Fruit fly (Drosophila melanogaster) whole organism, adult: ENCODE results near the gene GATAe.

Experiments used
- CG11617 ChIP-seq: fragments of 200-800 bp; sonication (Bioruptor generic); optimal IDR thresholded peaks from 2 replicates; lab custom pipeline; 2017; ENCODE audit warnings: mild to moderate bottlenecking, missing biosample characterization, missing genetic modification reagents, missing genetic modification characterization
- CG12768 ChIP-seq: fragments of 200-800 bp; sonication (Bioruptor generic); optimal IDR thresholded peaks from 2 replicates; lab custom pipeline; 2017; ENCODE audit warnings: missing biosample characterization, missing genetic modification characterization, mild to moderate bottlenecking, moderate library complexity, missing genetic modification reagents
- CG14711 ChIP-seq: fragments of 200-800 bp; sonication (Bioruptor generic); optimal IDR thresholded peaks from 2 replicates; lab custom pipeline; 2018; ENCODE audit warnings: missing biosample characterization, mild to moderate bottlenecking, missing genetic modification characterization, moderate library complexity
- CG1620 ChIP-seq: fragments of 200-800 bp; sonication (Bioruptor generic); optimal IDR thresholded peaks from 2 replicates; lab custom pipeline; 2016; ENCODE audit warnings: missing biosample characterization, missing genetic modification characterization
- CG33017 ChIP-seq: fragments of 200-800 bp; sonication (Bioruptor generic); optimal IDR thresholded peaks from 2 replicates; lab custom pipeline; 2018; ENCODE audit warnings: missing biosample characterization, mild to moderate bottlenecking, missing genetic modification characterization, moderate library complexity
- CG5204 ChIP-seq: fragments of 200-800 bp; sonication (Bioruptor generic); optimal IDR thresholded peaks from 2 replicates; lab custom pipeline; 2016; ENCODE audit warnings: missing biosample characterization, missing genetic modification characterization
- CG7045 ChIP-seq: fragments of 200-800 bp; sonication (Bioruptor generic); optimal IDR thresholded peaks from 2 replicates; lab custom pipeline; 2017; ENCODE audit warnings: missing biosample characterization, mild to moderate bottlenecking, missing genetic modification characterization
- CG7101 ChIP-seq: fragments of 200-800 bp; sonication (Bioruptor generic); optimal IDR thresholded peaks from 2 replicates; lab custom pipeline; 2018; ENCODE audit warnings: missing biosample characterization, mild to moderate bottlenecking, missing genetic modification characterization, moderate library complexity
- Clk ChIP-seq: fragments of 200-800 bp; sonication (Bioruptor generic); optimal IDR thresholded peaks from 2 replicates; lab custom pipeline; 2017; ENCODE audit warnings: missing biosample characterization, missing genetic modification characterization
- Crg-1 ChIP-seq: fragments of 200-800 bp; sonication (Bioruptor generic); optimal IDR thresholded peaks from 2 replicates; lab custom pipeline; 2016; ENCODE audit warnings: missing biosample characterization, missing genetic modification characterization
- Hr96 ChIP-seq: fragments of 200-800 bp; sonication (Bioruptor generic); optimal IDR thresholded peaks from 2 replicates; lab custom pipeline; 2016; ENCODE audit warnings: missing biosample characterization, missing genetic modification characterization
- Mnt ChIP-seq: fragments of 200-800 bp; sonication (Bioruptor generic); optimal IDR thresholded peaks from 2 replicates; lab custom pipeline; 2016; ENCODE audit warnings: missing biosample characterization, mild to moderate bottlenecking, missing genetic modification characterization
- bab1 ChIP-seq: fragments of 200-800 bp; sonication (Bioruptor generic); optimal IDR thresholded peaks from 3 replicates; lab custom pipeline; 2019; ENCODE audit warnings: missing biosample characterization, mild to moderate bottlenecking, missing genetic modification characterization, moderate library complexity
- cic ChIP-seq: fragments of 200-800 bp; sonication (Bioruptor generic); optimal IDR thresholded peaks from 2 replicates; lab custom pipeline; 2017; ENCODE audit warnings: missing biosample characterization, mild to moderate bottlenecking, missing genetic modification characterization, moderate library complexity
- cnc ChIP-seq, 2 experiments: fragments of >200 bp; optimal IDR thresholded peaks; 2 replicates each; lab custom pipeline; 2017
- kay ChIP-seq: fragments of 200-800 bp; sonication (Bioruptor generic); peaks from one replicate; lab custom pipeline; 2016; ENCODE audit warnings: missing biosample characterization, missing genetic modification characterization, borderline replicate concordance
- ovo ChIP-seq: fragments of 200-800 bp; sonication (Bioruptor generic); optimal IDR thresholded peaks from 2 replicates; lab custom pipeline; 2016; ENCODE audit warnings: missing biosample characterization, missing genetic modification characterization
- pad ChIP-seq: fragments of 200-800 bp; sonication (Bioruptor generic); optimal IDR thresholded peaks from 3 replicates; lab custom pipeline; 2017; ENCODE audit warnings: missing biosample characterization, missing genetic modification characterization, mild to moderate bottlenecking, moderate library complexity, missing genetic modification reagents
- tj ChIP-seq: fragments of 200-800 bp; sonication (Bioruptor generic); optimal IDR thresholded peaks from 3 replicates; lab custom pipeline; 2017; ENCODE audit warnings: missing biosample characterization, mild to moderate bottlenecking, missing genetic modification characterization, moderate library complexity
- toe ChIP-seq: fragments of 200-800 bp; sonication (Bioruptor generic); optimal IDR thresholded peaks from 2 replicates; lab custom pipeline; 2016; ENCODE audit warnings: missing biosample characterization, missing genetic modification characterization

GATAe gene

DNA sequence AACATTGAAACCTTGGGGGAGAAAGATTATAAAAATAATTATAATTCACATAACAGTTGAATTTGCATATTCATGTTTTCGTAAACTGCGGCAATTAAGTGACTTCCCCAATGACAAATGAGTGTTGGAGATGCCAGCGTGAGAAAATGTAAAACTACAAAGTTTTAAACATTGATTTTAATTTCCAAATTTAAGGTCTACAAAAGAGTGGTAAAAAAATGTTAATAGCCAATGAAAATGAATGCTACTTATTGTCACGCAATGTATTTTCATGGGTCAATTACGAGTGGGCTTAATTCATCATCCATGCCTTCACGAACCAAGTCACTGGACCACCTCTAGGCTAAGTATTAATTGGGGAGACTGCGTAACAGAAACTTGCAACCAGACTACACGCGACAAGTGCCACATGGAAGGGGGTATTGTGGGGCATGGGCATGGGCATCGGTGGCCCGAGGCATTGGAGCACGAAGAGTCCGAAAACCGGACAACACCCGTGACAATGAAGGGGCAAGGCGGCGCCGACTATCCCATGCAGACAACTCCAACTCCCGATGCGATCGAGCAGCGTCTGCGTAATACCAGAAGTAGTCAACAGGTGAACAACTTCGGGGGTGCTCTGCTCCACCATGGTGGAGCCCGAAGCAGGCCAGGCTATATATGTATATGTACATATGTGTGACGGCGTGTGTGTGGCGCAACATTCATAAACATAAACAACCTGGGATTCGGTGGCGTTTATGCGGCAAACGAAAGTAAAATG, 33.4 kb downstream of the GATAe start:
- TF ChIP-seq Crg-1 (GFP tag; lab: Kevin White, UChicago) (no peak), pad (GFP tag; lab: Kevin White, UChicago) (no peak), cic (no peak), CG5204 (GFP tag; lab: Kevin White, UChicago) (no peak), kay (GFP tag; lab: Kevin White, UChicago) (no peak), toe (GFP tag; lab: Kevin White, UChicago) (no peak), tj (GFP tag; lab: Kevin White, UChicago) (no peak), CG33017 (tag; lab: Kevin White, UChicago) (no peak), CG14711 (no peak)

DNA sequence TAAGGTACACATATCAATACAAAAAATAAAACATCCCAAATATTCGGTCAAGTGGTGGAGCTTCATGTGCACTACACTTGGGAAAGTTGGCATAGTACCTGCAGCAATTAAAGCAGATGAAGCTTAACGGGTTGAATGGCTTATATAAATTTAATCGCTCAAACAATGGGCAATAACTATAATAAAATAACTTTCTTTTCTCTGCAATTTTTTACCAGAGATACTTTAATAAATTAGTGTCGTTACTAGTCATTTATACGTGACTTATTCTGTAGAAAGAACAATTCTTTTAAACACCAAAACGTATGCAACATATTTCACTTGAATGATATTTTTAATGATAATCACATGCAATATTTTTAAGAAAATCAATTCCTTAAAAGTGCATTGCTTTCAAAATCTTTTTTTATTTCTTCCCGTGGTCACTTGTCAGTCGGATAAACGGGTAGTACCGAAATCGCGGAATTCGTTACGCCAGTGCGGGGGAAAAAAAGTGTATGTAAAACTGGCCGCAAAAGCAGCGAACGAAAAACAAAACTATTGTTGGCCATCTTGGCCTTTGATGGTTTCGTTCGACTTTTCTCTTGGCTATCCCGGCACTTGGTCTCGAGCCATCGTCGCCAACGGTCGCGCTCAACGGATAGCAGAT, 34.1 kb downstream of the GATAe start, which contains the start of gene Jhbp4:
TSS of gene Jhbp4 (plus strand) at position 599 of the 649 bp plus-strand sequence.
- TF ChIP-seq CG7101 (no peak), CG11617 (no peak), Crg-1 (GFP tag; lab: Kevin White, UChicago) (no peak)

DNA sequence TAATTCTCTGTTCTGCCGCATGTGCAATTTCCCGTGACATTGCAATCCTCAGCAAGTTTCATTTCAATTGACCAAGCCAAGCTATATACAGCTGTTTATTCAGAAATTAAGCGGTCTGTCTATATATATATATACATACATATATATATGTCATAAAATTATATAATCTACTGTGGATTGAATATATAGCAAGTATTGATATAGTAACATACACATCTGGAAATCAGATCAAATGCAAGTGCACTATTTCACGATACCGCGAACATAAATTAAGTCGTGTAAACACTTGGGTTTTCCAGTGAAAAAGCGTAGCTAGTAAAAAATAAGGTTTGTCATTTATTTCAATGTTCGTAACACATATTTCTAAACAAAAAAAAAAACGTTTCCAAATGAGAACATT, 37.1 kb downstream of the GATAe start, which contains the start of gene Jhbp5:
TSS of gene Jhbp5 (minus strand) at position 101 of the 400 bp plus-strand sequence.
- TF ChIP-seq toe (GFP tag; lab: Kevin White, UChicago): no peak
- no peak for TF ChIP-seq CG14711
- no peak for TF ChIP-seq bab1 (GFP tag; lab: Kevin White, UChicago)
- TF ChIP-seq CG12768 (GFP tag; lab: Kevin White, UChicago): no peak
- peak; percentile 72 for TF ChIP-seq tj (GFP tag; lab: Kevin White, UChicago)
- no peak for TF ChIP-seq cic
- no peak for TF ChIP-seq CG1620 (GFP tag; lab: Kevin White, UChicago)
- TF ChIP-seq kay (GFP tag; lab: Kevin White, UChicago): no peak
- TF ChIP-seq Crg-1 (GFP tag; lab: Kevin White, UChicago): no peak

DNA sequence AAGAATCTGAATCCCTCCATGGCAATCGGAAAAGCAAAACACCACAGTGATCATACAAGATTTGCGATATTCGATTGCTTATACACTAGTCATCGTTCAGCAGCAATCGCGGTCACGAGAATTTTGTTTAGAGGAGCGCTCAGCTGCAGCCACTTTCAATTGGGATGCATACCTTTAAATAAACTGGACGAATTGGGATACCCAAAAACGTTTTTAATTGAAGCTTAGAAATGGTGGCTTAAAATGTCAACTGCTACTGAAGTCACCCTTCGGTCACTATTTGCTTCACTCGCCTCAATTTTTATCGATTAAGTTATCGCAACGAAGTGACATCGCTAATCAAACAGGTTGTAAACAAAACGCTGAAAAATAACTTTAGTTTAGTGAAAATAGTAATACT, 40.5 kb downstream of the GATAe start, which contains the start of the genes IKKbeta and CG5013:
TSS of gene IKKbeta (minus strand) at position 53 of the 400 bp plus-strand sequence.
TSS of gene CG5013 (plus strand) at position 302 of the 400 bp plus-strand sequence.
- no peak for TF ChIP-seq cic
- TF ChIP-seq toe (GFP tag; lab: Kevin White, UChicago): peak; percentile 86
- peak; percentile 49 for TF ChIP-seq pad (GFP tag; lab: Kevin White, UChicago)
- peak; percentile 78 for TF ChIP-seq bab1 (GFP tag; lab: Kevin White, UChicago)
- TF ChIP-seq CG1620 (GFP tag; lab: Kevin White, UChicago): peak; percentile 69
- peak; percentile 54 for TF ChIP-seq Crg-1 (GFP tag; lab: Kevin White, UChicago)
- peak; percentile 17 for TF ChIP-seq ovo
- TF ChIP-seq Hr96 (GFP tag; lab: Kevin White, UChicago): peak; percentile 72
- no peak for TF ChIP-seq kay (GFP tag; lab: Kevin White, UChicago)
- TF ChIP-seq CG12768 (GFP tag; lab: Kevin White, UChicago): no peak
- TF ChIP-seq Mnt (GFP tag; lab: Kevin White, UChicago): peak; percentile 51
- TF ChIP-seq CG7045: peak; percentile 4
- peak; percentile 34 for TF ChIP-seq CG14711
- no peak for TF ChIP-seq CG5204 (GFP tag; lab: Kevin White, UChicago)
- TF ChIP-seq CG7101: peak; percentile 63
- peak; percentile 25 for TF ChIP-seq tj (GFP tag; lab: Kevin White, UChicago)
- no peak for TF ChIP-seq CG33017 (tag; lab: Kevin White, UChicago)
- peak in 1 of 2 experiments; percentile 19 for TF ChIP-seq cnc (optimal IDR thresholded peaks at IDR 0.05; lab: Kevin White, UChicago)
- peak; percentile 48 for TF ChIP-seq CG11617
- TF ChIP-seq Clk (GFP tag; lab: Kevin White, UChicago): no peak

DNA sequence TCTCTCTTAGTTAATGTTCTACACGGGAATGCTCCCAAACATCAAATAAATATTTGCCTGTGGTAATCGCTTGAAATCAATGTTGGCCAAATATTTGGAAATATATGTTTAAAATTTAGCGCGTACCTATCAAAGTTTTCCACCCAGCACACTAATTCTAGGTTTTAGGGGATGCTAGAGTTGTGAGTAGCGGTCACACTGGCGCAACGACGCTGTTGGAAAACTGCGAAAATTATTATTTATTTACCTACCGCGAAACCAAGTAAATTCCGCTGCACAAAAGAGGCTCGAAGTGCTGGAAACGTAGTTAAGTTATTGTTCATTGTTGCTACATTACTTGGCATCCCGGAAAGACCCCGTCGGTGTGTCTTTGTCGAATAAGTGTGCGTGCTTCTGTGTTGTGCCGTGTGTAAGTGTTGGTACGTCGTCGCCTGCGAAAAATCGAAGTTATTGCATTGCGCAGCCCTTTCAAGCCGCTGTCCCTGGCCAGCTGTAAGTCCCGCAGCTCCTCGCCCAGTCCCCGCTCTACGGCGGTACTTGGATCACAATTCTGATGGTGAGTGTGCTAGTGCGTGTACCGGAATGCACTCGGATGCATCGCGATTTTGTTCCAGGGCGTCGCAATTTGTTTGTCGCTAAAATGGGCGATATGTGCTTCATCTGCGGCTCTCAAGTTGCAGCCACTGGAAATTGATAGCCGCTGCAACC, 41.9 kb downstream of the GATAe start, which contains the start of gene msps:
TSS of gene msps (plus strand) at position 181 of the 708 bp plus-strand sequence.
- TF ChIP-seq CG1620 (GFP tag; lab: Kevin White, UChicago) (no peak), Mnt (GFP tag; lab: Kevin White, UChicago) (no peak), Crg-1 (GFP tag; lab: Kevin White, UChicago) (no peak), tj (GFP tag; lab: Kevin White, UChicago) (no peak), CG5204 (GFP tag; lab: Kevin White, UChicago) (no peak), cnc (optimal IDR thresholded peaks at IDR 0.05; lab: Kevin White, UChicago) (no peak), CG12768 (GFP tag; lab: Kevin White, UChicago) (no peak), CG7101 (no peak), toe (GFP tag; lab: Kevin White, UChicago) (no peak), Hr96 (GFP tag; lab: Kevin White, UChicago) (no peak), bab1 (GFP tag; lab: Kevin White, UChicago) (no peak), pad (GFP tag; lab: Kevin White, UChicago) (no peak), CG11617 (no peak), cic (no peak), kay (GFP tag; lab: Kevin White, UChicago) (no peak), CG33017 (tag; lab: Kevin White, UChicago) (no peak), ovo (no peak)
